Worm (Caenorhabditis elegans) whole organism, young adult: ENCODE data around the gene B0024.4.

Experiments
- B0261.1 ChIP-seq: sonication (generic microtip); optimal IDR thresholded peaks from 2 replicates; lab custom pipeline; 2016; ENCODE audit warnings: mild to moderate bottlenecking, missing genetic modification characterization, moderate library complexity, missing compliant biosample characterization
- C17E4.6 ChIP-seq: fragments of 200-800 bp; sonication (Bioruptor generic); IDR thresholded peaks from 2 replicates; pipeline ENCODE4 v1.3.6; 2022; ENCODE audit warnings: missing genetic modification reagents, missing genetic modification characterization, missing compliant biosample characterization
- F23B12.7 ChIP-seq: sonication (generic microtip); optimal IDR thresholded peaks from 2 replicates; lab custom pipeline; 2017; ENCODE audit warnings: missing genetic modification characterization, mild to moderate bottlenecking, missing compliant biosample characterization, antibody characterized with exemption, moderate library complexity; ENCODE audit not compliant: insufficient read depth
- F39B2.1 ChIP-seq: fragments of 200-800 bp; sonication (Bioruptor generic); IDR thresholded peaks from 2 replicates; pipeline ENCODE4 v1.3.6; 2022; ENCODE audit warnings: missing genetic modification reagents, missing genetic modification characterization, missing compliant biosample characterization
- F49E8.2 ChIP-seq: sonication (generic microtip); optimal IDR thresholded peaks from 3 replicates; lab custom pipeline; 2017; ENCODE audit warnings: missing genetic modification characterization, mild to moderate bottlenecking, missing compliant biosample characterization, antibody characterized with exemption, moderate library complexity; ENCODE audit not compliant: insufficient read depth
- F55B11.4 ChIP-seq: sonication (generic microtip); optimal IDR thresholded peaks from 2 replicates; lab custom pipeline; 2016; ENCODE audit warnings: missing compliant biosample characterization, missing genetic modification characterization, borderline replicate concordance; ENCODE audit not compliant: insufficient read depth
- F57C9.4 ChIP-seq: sonication (generic microtip); optimal IDR thresholded peaks from 2 replicates; lab custom pipeline; 2017; ENCODE audit warnings: mild to moderate bottlenecking, missing genetic modification characterization, missing compliant biosample characterization
- Y67H2A.10 ChIP-seq: fragments of 200-800 bp; sonication (Bioruptor generic); conservative IDR thresholded peaks from 2 replicates; pipeline ENCODE4 v1.3.6; 2022; ENCODE audit warnings: missing genetic modification reagents, missing genetic modification characterization, missing compliant biosample characterization
- Y95B8A.8 ChIP-seq: fragments of 200-800 bp; sonication (Bioruptor generic); IDR thresholded peaks from 2 replicates; pipeline ENCODE4 v1.3.6; 2022; ENCODE audit warnings: missing genetic modification reagents, missing genetic modification characterization, missing compliant biosample characterization
- akir-1 ChIP-seq: fragments of 200-800 bp; sonication (Bioruptor generic); optimal IDR thresholded peaks from 2 replicates; lab custom pipeline; 2018; ENCODE audit warnings: mild to moderate bottlenecking, missing genetic modification characterization, moderate library complexity, missing compliant biosample characterization
- aptf-2 ChIP-seq: fragments of 200-800 bp; sonication (Bioruptor generic); conservative IDR thresholded peaks from 2 replicates; pipeline ENCODE4 v1.3.6; 2022; ENCODE audit warnings: missing genetic modification reagents, missing genetic modification characterization, missing compliant biosample characterization
- cebp-1 ChIP-seq, 2 experiments: fragments of 200-800 bp in 1 of 2; sonication (Bioruptor generic) in 1 of 2; sonication (generic microtip) in 1 of 2; IDR thresholded peaks in 1 of 2; optimal IDR thresholded peaks in 1 of 2; 2 replicates each; pipeline versions ENCODE4 v1.3.6 to Lab custom; 2017 to 2022; ENCODE audit warnings: missing compliant biosample characterization in 2 of 2, missing genetic modification characterization in 2 of 2, mild to moderate bottlenecking in 1 of 2, missing genetic modification reagents in 1 of 2, moderate library complexity in 1 of 2
- die-1 ChIP-seq: sonication (generic microtip); optimal IDR thresholded peaks from 2 replicates; lab custom pipeline; 2016; ENCODE audit warnings: missing genotype, mild to moderate bottlenecking, missing genetic modification characterization, missing compliant biosample characterization
- dpl-1 ChIP-seq: fragments of 150-350 bp; optimal IDR thresholded peaks from 2 replicates; lab custom pipeline; 2014; ENCODE audit warnings: missing biosample characterization, missing genetic modification reagents, missing genetic modification characterization
- fkh-3 ChIP-seq: sonication (generic microtip); optimal IDR thresholded peaks from 2 replicates; lab custom pipeline; 2016; ENCODE audit warnings: mild to moderate bottlenecking, missing genetic modification characterization, missing compliant biosample characterization
- gei-17 ChIP-seq: fragments of 200-800 bp; sonication (Bioruptor generic); optimal IDR thresholded peaks from 2 replicates; lab custom pipeline; 2018; ENCODE audit warnings: mild to moderate bottlenecking, missing genetic modification characterization, missing compliant biosample characterization
- him-1 ChIP-seq: sonication (generic microtip); optimal IDR thresholded peaks from 2 replicates; lab custom pipeline; 2016; ENCODE audit warnings: missing genotype, missing genetic modification reagents, missing genetic modification characterization, missing compliant biosample characterization
- hrde-1 ChIP-seq: sonication (generic microtip); optimal IDR thresholded peaks from 2 replicates; lab custom pipeline; 2016; ENCODE audit warnings: missing genetic modification characterization, mild to moderate bottlenecking, missing compliant biosample characterization, moderate library complexity, missing genotype, missing genetic modification reagents, borderline replicate concordance
- let-526 ChIP-seq: fragments of 200-800 bp; sonication (Bioruptor generic); IDR thresholded peaks from 2 replicates; pipeline ENCODE4 v1.3.6; 2022; ENCODE audit warnings: missing genetic modification reagents, missing genetic modification characterization, missing compliant biosample characterization
- nfya-1 ChIP-seq: sonication (generic microtip); optimal IDR thresholded peaks from 2 replicates; lab custom pipeline; 2017; ENCODE audit warnings: antibody characterized with exemption, missing compliant biosample characterization, missing genetic modification characterization, borderline replicate concordance; ENCODE audit not compliant: insufficient read depth
- nhr-179 ChIP-seq: sonication (generic microtip); optimal IDR thresholded peaks from 2 replicates; lab custom pipeline; 2016; ENCODE audit warnings: mild to moderate bottlenecking, missing genetic modification characterization, missing compliant biosample characterization
- nhr-80 ChIP-seq: sonication (generic microtip); optimal IDR thresholded peaks from 2 replicates; lab custom pipeline; 2016; ENCODE audit warnings: missing genetic modification characterization, missing compliant biosample characterization
- nhr-90 ChIP-seq: sonication (generic microtip); optimal IDR thresholded peaks from 2 replicates; lab custom pipeline; 2016; ENCODE audit warnings: missing genotype, mild to moderate bottlenecking, missing genetic modification characterization, missing compliant biosample characterization
- pha-4 ChIP-seq: fragments of 150-350 bp; sonication (generic microtip); optimal IDR thresholded peaks from 2 replicates; lab custom pipeline; 2014; ENCODE audit warnings: missing biosample characterization, missing genetic modification reagents, missing genetic modification characterization
- rcor-1 ChIP-seq: fragments of 200-800 bp; sonication (Bioruptor generic); IDR thresholded peaks from 2 replicates; pipeline ENCODE4 v1.3.6; 2022; ENCODE audit warnings: missing genetic modification reagents, missing genetic modification characterization, missing compliant biosample characterization
- repo-1 ChIP-seq: sonication (generic microtip); optimal IDR thresholded peaks from 2 replicates; lab custom pipeline; 2017; ENCODE audit warnings: mild to moderate bottlenecking, missing genetic modification characterization, missing compliant biosample characterization
- snpc-1.1 ChIP-seq: sonication (generic microtip); optimal IDR thresholded peaks from 2 replicates; lab custom pipeline; 2017; ENCODE audit warnings: missing genetic modification characterization, mild to moderate bottlenecking, missing compliant biosample characterization, antibody characterized with exemption, moderate library complexity, missing genotype, missing genetic modification reagents; ENCODE audit not compliant: insufficient read depth
- snpc-4 ChIP-seq, 5 experiments: fragments of 150-350 bp in 1 of 5; sonication (generic microtip) in 4 of 5; optimal IDR thresholded peaks; 2 replicates each; lab custom pipeline; 2014 to 2018; ENCODE audit warnings: missing genetic modification characterization in 5 of 5, missing biosample characterization in 3 of 5, antibody characterized with exemption in 2 of 5, mild to moderate bottlenecking in 2 of 5, missing compliant biosample characterization in 2 of 5, missing genotype in 2 of 5, moderate library complexity in 2 of 5, missing genetic modification reagents in 1 of 5
- unc-62 ChIP-seq: fragments of 150-350 bp; optimal IDR thresholded peaks from 2 replicates; lab custom pipeline; 2014; ENCODE audit warnings: missing biosample characterization, missing genetic modification reagents, missing genetic modification characterization
- zfh-2 ChIP-seq: fragments of 200-800 bp; sonication (Bioruptor generic); conservative IDR thresholded peaks from 2 replicates; pipeline ENCODE4 v1.3.6; 2022; ENCODE audit warnings: missing genetic modification reagents, missing genetic modification characterization, missing compliant biosample characterization
- ztf-28 ChIP-seq: fragments of 200-800 bp; sonication (Bioruptor generic); IDR thresholded peaks from 2 replicates; pipeline ENCODE4 v1.3.6; 2022; ENCODE audit warnings: missing genetic modification reagents, missing genetic modification characterization, missing compliant biosample characterization
- ztf-3 ChIP-seq: fragments of 200-800 bp; sonication (Bioruptor generic); optimal IDR thresholded peaks from 2 replicates; lab custom pipeline; 2018; ENCODE audit warnings: mild to moderate bottlenecking, missing genetic modification characterization, missing compliant biosample characterization

The B0024.4 gene

ce11 chrV:10252682-10253081 is 44.5 kb upstream of the B0024.4 start (continued):
- TF ChIP-seq C17E4.6 (GFP tag; lab: Robert Waterston, UW) (no peak), Y95B8A.8 (peak; percentile 67; the same call in 1 of the 2 replicates), gei-17 (GFP tag; lab: Kevin White, UChicago) (no peak), ztf-28 (GFP tag; lab: Robert Waterston, UW) (no peak), F49E8.2 (tag; lab: Kevin White, UChicago) (peak; percentile 10), nfya-1 (tag; lab: Kevin White, UChicago) (no peak), akir-1 (GFP tag; lab: Kevin White, UChicago) (no peak), Y67H2A.10 (GFP tag; lab: Robert Waterston, UW) (no peak), ztf-3 (GFP tag; lab: Kevin White, UChicago) (no peak), him-1 (tag; lab: Kevin White, UChicago) (peak; percentile 25), dpl-1 (GFP tag; lab: Kevin White, UChicago) (no peak), rcor-1 (GFP tag; lab: Robert Waterston, UW) (no peak)

- peak; percentile 38 for TF ChIP-seq nhr-80 (tag; lab: Kevin White, UChicago)
- 0 out of 2 replicates have a peak, but pooled peaks have one; percentile 31 for TF ChIP-seq cebp-1 (GFP tag; IDR thresholded peaks at IDR 0.05; lab: Robert Waterston, UW)
- TF ChIP-seq cebp-1 (tag; optimal IDR thresholded peaks at IDR 0.05; lab: Kevin White, UChicago) = peak; percentile 87
- peak; percentile 42 for TF ChIP-seq unc-62 (GFP tag; lab: Kevin White, UChicago)
- TF ChIP-seq snpc-4 (GFP tag; optimal IDR thresholded peaks at IDR 0.05; lab: Kevin White, UChicago) = no peak
- peak in 1 of 4 experiments; percentile 8 for TF ChIP-seq snpc-4 (tag; optimal IDR thresholded peaks at IDR 0.05; lab: Kevin White, UChicago)
- TF ChIP-seq nhr-179 (tag; lab: Kevin White, UChicago) = no peak
- no peak for TF ChIP-seq B0261.1 (tag; lab: Kevin White, UChicago)
- TF ChIP-seq F23B12.7 (tag; lab: Kevin White, UChicago) = no peak
- no peak for TF ChIP-seq hrde-1 (tag; lab: Kevin White, UChicago)
- TF ChIP-seq, all 124 proteins: peak for 4
Observed at ce11 chrV:10255005-10255472, 42.2 kb upstream of the B0024.4 start, which contains the start of gene rop-1. rop-1 (minus strand) TSS chrV:10255055.

- TF ChIP-seq pha-4 (tag; lab: Kevin White, UChicago) (peak; percentile 31), let-526 (GFP tag; lab: Robert Waterston, UW) (no peak), cebp-1 (GFP tag; IDR thresholded peaks at IDR 0.05; lab: Robert Waterston, UW) (no peak), cebp-1 (tag; optimal IDR thresholded peaks at IDR 0.05; lab: Kevin White, UChicago) (peak; percentile 32), nhr-80 (tag; lab: Kevin White, UChicago) (peak; percentile 91), fkh-3 (no peak), F23B12.7 (tag; lab: Kevin White, UChicago) (no peak), repo-1 (no peak)
Observed at ce11 chrV:10256050-10256449, 41.1 kb upstream of the B0024.4 start, which contains the start of gene nhr-232. nhr-232 (plus strand) TSS chrV:10256170.

- TF ChIP-seq die-1 (tag; lab: Kevin White, UChicago) (no peak), nhr-90 (tag; lab: Kevin White, UChicago) (no peak), F57C9.4 (no peak), F39B2.1 (no peak), F55B11.4 (no peak), aptf-2 (GFP tag; lab: Robert Waterston, UW) (no peak), zfh-2 (GFP tag; lab: Robert Waterston, UW) (no peak), snpc-1.1 (no peak)
Observed at ce11 chrV:10260460-10260859, 36.7 kb upstream of the B0024.4 start, which contains the start of gene sri-18. sri-18 (minus strand) TSS chrV:10260560.
